Worm (Caenorhabditis elegans) whole organism, L4 larva: Measurements from ENCODE around the gene usp-14.

Source experiments
- fkh-10 ChIP-seq: fragments of 150-350 bp; optimal IDR thresholded peaks from 2 replicates; lab custom pipeline; 2014; ENCODE audit warnings: missing biosample characterization, missing genetic modification reagents, missing genetic modification characterization
- nhr-10 ChIP-seq: fragments of 150-350 bp; optimal IDR thresholded peaks from 2 replicates; lab custom pipeline; 2014; ENCODE audit warnings: missing biosample characterization, missing genetic modification characterization
- zfp-3 ChIP-seq: fragments of 200-800 bp; sonication (Bioruptor generic); conservative IDR thresholded peaks from 2 replicates; pipeline ENCODE4 v1.3.6; 2022; ENCODE audit warnings: missing genetic modification reagents, missing genetic modification characterization, missing compliant biosample characterization
- zip-2 ChIP-seq: fragments of 150-350 bp; optimal IDR thresholded peaks from 2 replicates; lab custom pipeline; 2014; ENCODE audit warnings: missing biosample characterization, missing genetic modification characterization

DNA sequence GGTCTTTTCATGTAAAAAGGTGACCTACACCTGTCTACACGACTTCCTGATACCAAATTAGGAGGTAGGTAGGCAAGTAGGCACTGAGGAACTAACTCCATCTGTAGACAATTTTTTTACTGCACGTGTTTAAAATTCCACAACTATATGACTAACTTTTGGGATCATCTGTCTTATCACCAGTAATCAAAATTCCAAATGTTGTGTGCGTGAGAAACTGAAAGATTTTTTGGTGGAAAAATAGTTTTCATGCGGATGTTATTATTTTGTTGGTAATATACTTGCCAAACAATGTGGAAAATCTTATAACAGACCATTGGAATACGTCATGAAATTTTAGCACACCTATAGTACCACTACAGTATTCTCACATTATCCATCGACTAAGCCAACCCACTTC, 22.7 kb upstream of the usp-14 start, which contains the start of gene K10H10.13:
- TF ChIP-seq zip-2 (tag; lab: Kevin White, UChicago) (no peak), nhr-10 (tag; lab: Kevin White, UChicago) (no peak), fkh-10 (GFP tag; lab: Kevin White, UChicago) (no peak), zfp-3 (GFP tag; lab: Robert Waterston, UW) (no peak)
